Worm (Caenorhabditis elegans) whole organism, L3 larva: ENCODE measurements around the gene Y42A5A.5.

Source experiments
- R02D3.7 ChIP-seq: fragments of 150-350 bp; optimal IDR thresholded peaks from 2 replicates; lab custom pipeline; 2014; ENCODE audit warnings: missing biosample characterization, missing genetic modification characterization
- ZK546.5 ChIP-seq: sonication (generic microtip); optimal IDR thresholded peaks from 2 replicates; lab custom pipeline; 2017; ENCODE audit warnings: missing biosample characterization, missing genetic modification characterization
- aly-2 ChIP-seq: fragments of 150-350 bp; optimal IDR thresholded peaks from 2 replicates; lab custom pipeline; 2014; ENCODE audit warnings: missing biosample characterization, missing genetic modification characterization
- ama-1 ChIP-seq: fragments of 150-350 bp; optimal IDR thresholded peaks from 2 replicates; lab custom pipeline; 2018
- ceh-16 ChIP-seq: sonication (generic microtip); optimal IDR thresholded peaks from 2 replicates; lab custom pipeline; 2017; ENCODE audit warnings: missing biosample characterization, missing genetic modification characterization
- ceh-28 ChIP-seq: fragments of 150-350 bp; optimal IDR thresholded peaks from 2 replicates; lab custom pipeline; 2014; ENCODE audit warnings: missing biosample characterization, missing genetic modification reagents, missing genetic modification characterization
- ceh-82 ChIP-seq: fragments of 150-350 bp; optimal IDR thresholded peaks from 2 replicates; lab custom pipeline; 2014; ENCODE audit warnings: missing biosample characterization, missing genetic modification characterization
- ceh-9 ChIP-seq: sonication (generic microtip); optimal IDR thresholded peaks from 2 replicates; lab custom pipeline; 2018; ENCODE audit warnings: missing biosample characterization, missing genetic modification characterization
- daf-12 ChIP-seq: fragments of 150-350 bp; optimal IDR thresholded peaks from 2 replicates; lab custom pipeline; 2014; ENCODE audit warnings: missing biosample characterization, missing genetic modification reagents, missing genetic modification characterization
- egl-27 ChIP-seq: sonication (generic microtip); optimal IDR thresholded peaks from 4 replicates; lab custom pipeline; 2017; ENCODE audit warnings: missing biosample characterization, missing genetic modification reagents, missing genetic modification characterization
- egl-5 ChIP-seq: fragments of 150-350 bp; optimal IDR thresholded peaks from 2 replicates; lab custom pipeline; 2017; ENCODE audit warnings: missing biosample characterization, missing genetic modification reagents, missing genetic modification characterization, inconsistent platforms
- elt-1 ChIP-seq: fragments of 150-350 bp; optimal IDR thresholded peaks from 2 replicates; lab custom pipeline; 2014; ENCODE audit warnings: missing biosample characterization, missing genetic modification characterization
- elt-2 ChIP-seq: sonication (generic microtip); optimal IDR thresholded peaks from 2 replicates; lab custom pipeline; 2016; ENCODE audit warnings: missing genetic modification reagents, mild to moderate bottlenecking, missing genetic modification characterization, missing compliant biosample characterization
- eor-1 ChIP-seq, 2 experiments: fragments of 150-350 bp; optimal IDR thresholded peaks; 2 replicates each; lab custom pipeline; 2014 to 2018; ENCODE audit warnings: missing biosample characterization in 2 of 2, missing genetic modification characterization in 2 of 2
- fkh-10 ChIP-seq: sonication (generic microtip); optimal IDR thresholded peaks from 2 replicates; lab custom pipeline; 2017; ENCODE audit warnings: missing biosample characterization, missing genetic modification reagents, missing genetic modification characterization
- fos-1 ChIP-seq: fragments of 150-350 bp; optimal IDR thresholded peaks from 2 replicates; lab custom pipeline; 2014; ENCODE audit warnings: missing biosample characterization, missing genetic modification characterization
- hmg-11 ChIP-seq: sonication (generic microtip); optimal IDR thresholded peaks from 2 replicates; lab custom pipeline; 2016; ENCODE audit warnings: missing genetic modification characterization, missing compliant biosample characterization
- jun-1 ChIP-seq: fragments of 150-350 bp; optimal IDR thresholded peaks from 2 replicates; lab custom pipeline; 2014; ENCODE audit warnings: missing biosample characterization, missing genetic modification reagents, missing genetic modification characterization
- lin-15B ChIP-seq: fragments of 150-350 bp; optimal IDR thresholded peaks from 2 replicates; lab custom pipeline; 2014; ENCODE audit warnings: missing biosample characterization, missing genetic modification characterization
- lsy-12 ChIP-seq: sonication (generic microtip); optimal IDR thresholded peaks from 2 replicates; lab custom pipeline; 2016; ENCODE audit warnings: mild to moderate bottlenecking, missing genetic modification characterization, missing compliant biosample characterization
- mdl-1 ChIP-seq: fragments of 150-350 bp; optimal IDR thresholded peaks from 2 replicates; lab custom pipeline; 2014; ENCODE audit warnings: missing biosample characterization, missing genetic modification characterization
- mml-1 ChIP-seq: fragments of 150-350 bp; sonication (generic microtip); optimal IDR thresholded peaks from 3 replicates; lab custom pipeline; 2014; ENCODE audit warnings: missing biosample characterization, missing genetic modification characterization
- nhr-12 ChIP-seq: fragments of 150-350 bp; optimal IDR thresholded peaks from 2 replicates; lab custom pipeline; 2014; ENCODE audit warnings: missing biosample characterization, missing genetic modification characterization
- nhr-23 ChIP-seq: fragments of 150-350 bp; optimal IDR thresholded peaks from 2 replicates; lab custom pipeline; 2014; ENCODE audit warnings: missing biosample characterization, missing genetic modification reagents, missing genetic modification characterization
- nhr-25 ChIP-seq: sonication (generic microtip); optimal IDR thresholded peaks from 2 replicates; lab custom pipeline; 2017; ENCODE audit warnings: missing biosample characterization, missing genetic modification characterization
- nhr-28 ChIP-seq: fragments of 150-350 bp; optimal IDR thresholded peaks from 2 replicates; lab custom pipeline; 2014; ENCODE audit warnings: missing biosample characterization, missing genetic modification characterization
- nhr-43 ChIP-seq: sonication (generic microtip); optimal IDR thresholded peaks from 2 replicates; lab custom pipeline; 2016; ENCODE audit warnings: mild to moderate bottlenecking, missing genetic modification characterization, missing compliant biosample characterization; ENCODE audit not compliant: poor library complexity, severe bottlenecking
- nhr-67 ChIP-seq: fragments of 150-350 bp; optimal IDR thresholded peaks from 2 replicates; lab custom pipeline; 2014; ENCODE audit warnings: missing biosample characterization, missing genetic modification characterization
- nhr-76 ChIP-seq: fragments of 150-350 bp; sonication (generic microtip); optimal IDR thresholded peaks from 5 replicates; lab custom pipeline; 2014; ENCODE audit warnings: missing biosample characterization, missing genetic modification characterization
- pha-4 ChIP-seq: fragments of 150-350 bp; optimal IDR thresholded peaks from 2 replicates; lab custom pipeline; 2014; ENCODE audit warnings: missing biosample characterization, missing genetic modification reagents, missing genetic modification characterization
- pqm-1 ChIP-seq: fragments of 150-350 bp; optimal IDR thresholded peaks from 2 replicates; lab custom pipeline; 2017; ENCODE audit warnings: missing biosample characterization, missing genetic modification characterization, inconsistent platforms
- sea-2 ChIP-seq: fragments of 150-350 bp; sonication (generic microtip); optimal IDR thresholded peaks from 4 replicates; lab custom pipeline; 2014; ENCODE audit warnings: missing biosample characterization, missing genetic modification reagents, missing genetic modification characterization
- snpc-4 ChIP-seq: fragments of 150-350 bp; optimal IDR thresholded peaks from 2 replicates; lab custom pipeline; 2014; ENCODE audit warnings: missing biosample characterization, missing genetic modification characterization
- tbx-2 ChIP-seq: sonication (generic microtip); optimal IDR thresholded peaks from 2 replicates; lab custom pipeline; 2016; ENCODE audit warnings: mild to moderate bottlenecking, missing genetic modification characterization, missing compliant biosample characterization
- unc-39 ChIP-seq: sonication (generic microtip); optimal IDR thresholded peaks from 4 replicates; lab custom pipeline; 2017; ENCODE audit warnings: missing biosample characterization, missing genetic modification characterization
- zag-1 ChIP-seq: fragments of 150-350 bp; optimal IDR thresholded peaks from 2 replicates; lab custom pipeline; 2014; ENCODE audit warnings: missing biosample characterization, missing genetic modification characterization
- ztf-11 ChIP-seq: fragments of 150-350 bp; optimal IDR thresholded peaks from 2 replicates; lab custom pipeline; 2014; ENCODE audit warnings: missing biosample characterization, missing genetic modification characterization
- ztf-4 ChIP-seq: fragments of 150-350 bp; optimal IDR thresholded peaks from 2 replicates; lab custom pipeline; 2014; ENCODE audit warnings: missing biosample characterization, missing genetic modification characterization

Y42A5A.5 gene

ce11 chrV:11078104-11078724, 31.3 kb downstream of the Y42A5A.5 start, which contains the start of gene act-2 (continued):
- TF ChIP-seq ztf-4 (tag; lab: Kevin White, UChicago) (no peak), tbx-2 (tag; lab: Kevin White, UChicago) (peak; percentile 34), egl-5 (tag; lab: Kevin White, UChicago) (no peak), lsy-12 (tag; lab: Kevin White, UChicago) (no peak), ceh-16 (tag; lab: Kevin White, UChicago) (no peak), egl-27 (tag; lab: Kevin White, UChicago) (no peak), elt-2 (tag; lab: Kevin White, UChicago) (peak; percentile 76), ama-1 (lab: Kevin White, UChicago) (peak; percentile 22), ceh-28 (tag; lab: Kevin White, UChicago) (peak; percentile 9), eor-1 (tag; optimal IDR thresholded peaks at IDR 0.05; lab: Kevin White, UChicago) (no peak), R02D3.7 (tag; lab: Kevin White, UChicago) (peak; percentile 9), unc-39 (tag; lab: Kevin White, UChicago) (no peak), lin-15B (peak; percentile 78), zag-1 (tag; lab: Kevin White, UChicago) (no peak), fkh-10 (GFP tag; lab: Kevin White, UChicago) (peak; percentile 58), jun-1 (tag; lab: Kevin White, UChicago) (peak; percentile 82), fos-1 (tag; lab: Kevin White, UChicago) (peak; percentile 88)

ce11 chrV:11076403-11076802, 33.1 kb downstream of the Y42A5A.5 start:
- TF ChIP-seq mml-1 (tag; lab: Kevin White, UChicago) = no peak
- TF ChIP-seq R02D3.7 (tag; lab: Kevin White, UChicago) = no peak
- no peak for TF ChIP-seq hmg-11 (tag; lab: Kevin White, UChicago)
- no peak for TF ChIP-seq lsy-12 (tag; lab: Kevin White, UChicago)
- no peak for TF ChIP-seq zag-1 (tag; lab: Kevin White, UChicago)
- TF ChIP-seq fos-1 (tag; lab: Kevin White, UChicago) = no peak
- TF ChIP-seq nhr-76 (tag; lab: Kevin White, UChicago) = no peak
- no peak for TF ChIP-seq pqm-1 (tag; lab: Kevin White, UChicago)
- no peak for TF ChIP-seq ceh-82 (tag; lab: Kevin White, UChicago)
- TF ChIP-seq pha-4 (tag; lab: Kevin White, UChicago) = peak; percentile 32
- TF ChIP-seq ceh-16 (tag; lab: Kevin White, UChicago) = no peak
- TF ChIP-seq daf-12 (tag; lab: Kevin White, UChicago) = no peak
- TF ChIP-seq egl-5 (tag; lab: Kevin White, UChicago) = peak; percentile 8
- TF ChIP-seq jun-1 (tag; lab: Kevin White, UChicago) = peak; percentile 4
- TF ChIP-seq tbx-2 (tag; lab: Kevin White, UChicago) = no peak
- no peak for TF ChIP-seq snpc-4 (tag; lab: Kevin White, UChicago)
- TF ChIP-seq ZK546.5 = no peak
- TF ChIP-seq sea-2 = no peak
- TF ChIP-seq mdl-1 (tag; lab: Kevin White, UChicago) = no peak
- no peak for TF ChIP-seq nhr-28 (tag; lab: Kevin White, UChicago)
- peak; percentile 52 for TF ChIP-seq elt-2 (tag; lab: Kevin White, UChicago)
- TF ChIP-seq aly-2 = no peak
- TF ChIP-seq ceh-9 (tag; lab: Kevin White, UChicago) = no peak
- TF ChIP-seq elt-1 (tag; lab: Kevin White, UChicago) = no peak
- TF ChIP-seq nhr-12 (tag; lab: Kevin White, UChicago) = no peak
- peak; percentile 94 for TF ChIP-seq ama-1 (lab: Kevin White, UChicago)
- TF ChIP-seq nhr-25 (tag; lab: Kevin White, UChicago) = peak; percentile 72
- TF ChIP-seq eor-1 (tag; optimal IDR thresholded peaks at IDR 0.05; lab: Kevin White, UChicago) = no peak
- TF ChIP-seq ztf-11 (tag; lab: Kevin White, UChicago) = no peak
- TF ChIP-seq egl-27 (tag; lab: Kevin White, UChicago) = no peak
- TF ChIP-seq nhr-23 = no peak
- TF ChIP-seq fkh-10 (GFP tag; lab: Kevin White, UChicago) = no peak
- TF ChIP-seq, all 47 proteins: peak for 6

ce11 chrV:11076028-11076402, 33.5 kb downstream of the Y42A5A.5 start:
- TF ChIP-seq nhr-67 (tag; lab: Kevin White, UChicago) = no peak
- peak; percentile 34 for TF ChIP-seq tbx-2 (tag; lab: Kevin White, UChicago)
- TF ChIP-seq fkh-10 (GFP tag; lab: Kevin White, UChicago) = no peak
- TF ChIP-seq nhr-43 (tag; lab: Kevin White, UChicago) = peak; percentile 14
